Worm (Caenorhabditis elegans) whole organism, young adult: ENCODE results near the gene sqst-2.

Experiments used
- B0261.1 ChIP-seq: sonication (generic microtip); optimal IDR thresholded peaks from 2 replicates; lab custom pipeline; 2016; ENCODE audit warnings: mild to moderate bottlenecking, missing genetic modification characterization, moderate library complexity, missing compliant biosample characterization
- B0336.3 ChIP-seq: fragments of 200-800 bp; sonication (Bioruptor generic); IDR thresholded peaks from 2 replicates; pipeline ENCODE4 v1.3.6; 2022; ENCODE audit warnings: missing genetic modification characterization, missing compliant biosample characterization
- F37B4.10 ChIP-seq: fragments of 200-800 bp; sonication (Bioruptor generic); IDR thresholded peaks from 2 replicates; pipeline ENCODE4 v1.3.6; 2022; ENCODE audit warnings: missing genetic modification characterization, missing compliant biosample characterization
- F52B5.7 ChIP-seq: sonication (generic microtip); optimal IDR thresholded peaks from 2 replicates; lab custom pipeline; 2016; ENCODE audit warnings: mild to moderate bottlenecking, missing genetic modification characterization, missing compliant biosample characterization
- F55B11.4 ChIP-seq: sonication (generic microtip); optimal IDR thresholded peaks from 2 replicates; lab custom pipeline; 2016; ENCODE audit warnings: missing compliant biosample characterization, missing genetic modification characterization, borderline replicate concordance; ENCODE audit not compliant: insufficient read depth
- K11D2.4 ChIP-seq: fragments of 200-800 bp; sonication (Bioruptor generic); IDR thresholded peaks from 2 replicates; pipeline ENCODE4 v1.3.6; 2022; ENCODE audit warnings: missing genetic modification reagents, missing genetic modification characterization, missing compliant biosample characterization
- T07F8.4 ChIP-seq: sonication (generic microtip); optimal IDR thresholded peaks from 2 replicates; lab custom pipeline; 2016; ENCODE audit warnings: mild to moderate bottlenecking, missing genetic modification characterization, moderate library complexity, missing compliant biosample characterization
- T26A5.8 ChIP-seq: sonication (generic microtip); optimal IDR thresholded peaks from 2 replicates; lab custom pipeline; 2016; ENCODE audit warnings: missing genetic modification characterization, missing compliant biosample characterization
- Y53G8AR.9 ChIP-seq: fragments of 200-800 bp; sonication (Bioruptor generic); conservative IDR thresholded peaks from 2 replicates; pipeline ENCODE4 v1.3.6; 2022; ENCODE audit warnings: missing genetic modification reagents, missing genetic modification characterization, missing compliant biosample characterization
- Y67H2A.10 ChIP-seq: fragments of 200-800 bp; sonication (Bioruptor generic); conservative IDR thresholded peaks from 2 replicates; pipeline ENCODE4 v1.3.6; 2022; ENCODE audit warnings: missing genetic modification reagents, missing genetic modification characterization, missing compliant biosample characterization
- Y79H2A.3 ChIP-seq: fragments of 200-800 bp; sonication (Bioruptor generic); conservative IDR thresholded peaks from 2 replicates; pipeline ENCODE4 v1.3.6; 2022; ENCODE audit warnings: missing genetic modification reagents, missing genetic modification characterization, missing compliant biosample characterization
- attf-3 ChIP-seq: fragments of 200-800 bp; sonication (Bioruptor generic); conservative IDR thresholded peaks from 2 replicates; pipeline ENCODE4 v1.3.6; 2022; ENCODE audit warnings: missing genetic modification reagents, missing genetic modification characterization, missing compliant biosample characterization
- bed-1 ChIP-seq: fragments of 200-800 bp; sonication (Bioruptor generic); IDR thresholded peaks from 2 replicates; pipeline ENCODE4 v1.3.6; 2022; ENCODE audit warnings: missing genetic modification reagents, missing genetic modification characterization, missing compliant biosample characterization
- ceh-27 ChIP-seq: fragments of 200-800 bp; sonication (Bioruptor generic); optimal IDR thresholded peaks from 2 replicates; lab custom pipeline; 2018; ENCODE audit warnings: mild to moderate bottlenecking, missing genetic modification characterization, moderate library complexity, missing compliant biosample characterization
- ceh-79 ChIP-seq: sonication (generic microtip); optimal IDR thresholded peaks from 2 replicates; lab custom pipeline; 2017; ENCODE audit warnings: mild to moderate bottlenecking, missing genetic modification characterization, missing compliant biosample characterization
- efl-1 ChIP-seq: fragments of 150-350 bp; optimal IDR thresholded peaks from 2 replicates; lab custom pipeline; 2014; ENCODE audit warnings: missing biosample characterization, missing genetic modification reagents, missing genetic modification characterization
- egl-44 ChIP-seq: fragments of 200-800 bp; sonication (Bioruptor generic); IDR thresholded peaks from 2 replicates; pipeline ENCODE4 v1.3.6; 2022; ENCODE audit warnings: missing genetic modification reagents, missing genetic modification characterization, missing compliant biosample characterization
- ekl-4 ChIP-seq: fragments of 200-800 bp; sonication (Bioruptor generic); IDR thresholded peaks from 2 replicates; pipeline ENCODE4 v1.3.6; 2022; ENCODE audit warnings: missing genetic modification reagents, missing genetic modification characterization, missing compliant biosample characterization
- ets-4 ChIP-seq: fragments of 200-800 bp; sonication (Bioruptor generic); optimal IDR thresholded peaks from 2 replicates; lab custom pipeline; 2018; ENCODE audit warnings: mild to moderate bottlenecking, missing genetic modification characterization, missing compliant biosample characterization
- hsf-1 ChIP-seq: fragments of 200-800 bp; sonication (Bioruptor generic); IDR thresholded peaks from 2 replicates; pipeline ENCODE4 v1.3.6; 2022; ENCODE audit warnings: missing genetic modification reagents, missing genetic modification characterization, missing compliant biosample characterization
- lin-35 ChIP-seq, 3 experiments: fragments of 150-350 bp in 2 of 3; sonication (generic microtip) in 1 of 3; optimal IDR thresholded peaks; 2 replicates each; lab custom pipeline; 2014 to 2018; ENCODE audit warnings: missing biosample characterization in 3 of 3, missing genetic modification characterization in 3 of 3, missing genetic modification reagents in 3 of 3
- lin-54 ChIP-seq: fragments of 200-800 bp; sonication (Bioruptor generic); optimal IDR thresholded peaks from 2 replicates; lab custom pipeline; 2018; ENCODE audit warnings: mild to moderate bottlenecking, missing genetic modification characterization, missing compliant biosample characterization
- lsl-1 ChIP-seq: fragments of 200-800 bp; sonication (Bioruptor generic); optimal IDR thresholded peaks from 2 replicates; lab custom pipeline; 2018; ENCODE audit warnings: mild to moderate bottlenecking, missing genetic modification characterization, moderate library complexity, missing compliant biosample characterization
- lsy-27 ChIP-seq: sonication (generic microtip); optimal IDR thresholded peaks from 2 replicates; lab custom pipeline; 2017; ENCODE audit warnings: missing genetic modification characterization, mild to moderate bottlenecking, missing compliant biosample characterization, antibody characterized with exemption, missing genotype, borderline replicate concordance; ENCODE audit not compliant: insufficient read depth
- madf-6 ChIP-seq: fragments of 200-800 bp; sonication (Bioruptor generic); IDR thresholded peaks from 2 replicates; pipeline ENCODE4 v1.3.6; 2022; ENCODE audit warnings: missing genetic modification reagents, missing genetic modification characterization, missing compliant biosample characterization
- mcd-1 ChIP-seq: fragments of 200-800 bp; sonication (Bioruptor generic); IDR thresholded peaks from 2 replicates; pipeline ENCODE4 v1.3.6; 2022; ENCODE audit warnings: missing genetic modification reagents, missing genetic modification characterization, missing compliant biosample characterization
- mxl-1 ChIP-seq: sonication (generic microtip); optimal IDR thresholded peaks from 2 replicates; lab custom pipeline; 2016; ENCODE audit warnings: missing genetic modification characterization, missing compliant biosample characterization
- nhr-120 ChIP-seq: fragments of 200-800 bp; sonication (Bioruptor generic); IDR thresholded peaks from 2 replicates; pipeline ENCODE4 v1.3.6; 2022; ENCODE audit warnings: missing genetic modification characterization, missing compliant biosample characterization
- nhr-179 ChIP-seq: sonication (generic microtip); optimal IDR thresholded peaks from 2 replicates; lab custom pipeline; 2016; ENCODE audit warnings: mild to moderate bottlenecking, missing genetic modification characterization, missing compliant biosample characterization
- rpc-1 ChIP-seq, 2 experiments: fragments of 150-350 bp in 1 of 2; sonication (generic microtip) in 1 of 2; optimal IDR thresholded peaks; 2 replicates each; lab custom pipeline; 2014 to 2018; ENCODE audit warnings: missing biosample characterization in 1 of 2, missing genetic modification characterization in 1 of 2, missing genetic modification reagents in 1 of 2, missing genotype in 1 of 2
- sea-2 ChIP-seq: fragments of 200-800 bp; sonication (Bioruptor generic); IDR thresholded peaks from 2 replicates; pipeline ENCODE4 v1.3.6; 2022; ENCODE audit warnings: missing genetic modification characterization, missing compliant biosample characterization
- sptf-2 ChIP-seq: fragments of 200-800 bp; sonication (Bioruptor generic); optimal IDR thresholded peaks from 2 replicates; lab custom pipeline; 2018; ENCODE audit warnings: mild to moderate bottlenecking, missing genetic modification characterization, missing compliant biosample characterization
- tbx-9 ChIP-seq: sonication (generic microtip); optimal IDR thresholded peaks from 2 replicates; lab custom pipeline; 2016; ENCODE audit warnings: borderline replicate concordance, missing genetic modification characterization, inconsistent platforms, missing compliant biosample characterization
- xnd-1 ChIP-seq: sonication (generic microtip); optimal IDR thresholded peaks from 2 replicates; lab custom pipeline; 2016; ENCODE audit warnings: missing genotype, missing genetic modification reagents, missing genetic modification characterization, missing compliant biosample characterization
- ztf-25 ChIP-seq: fragments of 200-800 bp; sonication (Bioruptor generic); IDR thresholded peaks from 2 replicates; pipeline ENCODE4 v1.3.6; 2022; ENCODE audit warnings: missing genetic modification reagents, missing genetic modification characterization, missing compliant biosample characterization
- ztf-26 ChIP-seq: sonication (generic microtip); optimal IDR thresholded peaks from 2 replicates; lab custom pipeline; 2017; ENCODE audit warnings: missing genetic modification characterization, missing compliant biosample characterization

Gene sqst-2

ce11 chrIV:7344020-7344419 lies 15.2 kb upstream of the sqst-2 start (continued):
- TF ChIP-seq ets-4 (GFP tag; lab: Kevin White, UChicago) (peak; percentile 2), lin-54 (GFP tag; lab: Kevin White, UChicago) (peak; percentile 28), rpc-1 (optimal IDR thresholded peaks at IDR 0.05; lab: Kevin White, UChicago) (peak; percentile 81), rpc-1 (tag; optimal IDR thresholded peaks at IDR 0.05; lab: Kevin White, UChicago) (peak; percentile 86), madf-6 (GFP tag; lab: Robert Waterston, UW) (peak; percentile 51), ztf-25 (0 out of 2 replicates have a peak, but pooled peaks have one; percentile 56)

ce11 chrIV:7342144-7342543 lies 13.4 kb upstream of the sqst-2 start:
- TF ChIP-seq ztf-26 (tag; lab: Kevin White, UChicago) = no peak
- TF ChIP-seq lsy-27 (tag; lab: Kevin White, UChicago) = no peak
- TF ChIP-seq T26A5.8 = no peak
- TF ChIP-seq Y79H2A.3 (GFP tag; lab: Robert Waterston, UW) = no peak
- no peak for TF ChIP-seq T07F8.4
- TF ChIP-seq sea-2 (GFP tag; lab: Robert Waterston, UW) = no peak
- no peak for TF ChIP-seq hsf-1 (GFP tag; lab: Robert Waterston, UW)
- no peak for TF ChIP-seq B0261.1 (tag; lab: Kevin White, UChicago)
- TF ChIP-seq F37B4.10 = no peak
- TF ChIP-seq xnd-1 (tag; lab: Kevin White, UChicago) = no peak
- TF ChIP-seq mcd-1 = no peak
- TF ChIP-seq F52B5.7 (tag; lab: Kevin White, UChicago) = no peak

- TF ChIP-seq Y53G8AR.9 (GFP tag; lab: Robert Waterston, UW) = no peak
- TF ChIP-seq bed-1 (GFP tag; lab: Robert Waterston, UW) = no peak
Observed at ce11 chrIV:7339095-7339494, 10.3 kb upstream of the sqst-2 start.

- TF ChIP-seq hsf-1 (GFP tag; lab: Robert Waterston, UW) (0 out of 2 replicates have a peak, but pooled peaks have one; percentile 21), ceh-27 (no peak), F37B4.10 (no peak), B0336.3 (no peak), ceh-79 (no peak), lsl-1 (GFP tag; lab: Kevin White, UChicago) (no peak), lin-35 (GFP tag; optimal IDR thresholded peaks at IDR 0.05; lab: Kevin White, UChicago) (no peak), lin-54 (GFP tag; lab: Kevin White, UChicago) (no peak)
Observed at ce11 chrIV:7338042-7338441, 9.3 kb upstream of the sqst-2 start.

- TF ChIP-seq F55B11.4 (tag; lab: Kevin White, UChicago) = no peak
- no peak for TF ChIP-seq B0261.1 (tag; lab: Kevin White, UChicago)
- no peak for TF ChIP-seq mxl-1
- TF ChIP-seq nhr-120 (GFP tag; lab: Robert Waterston, UW) = no peak
- TF ChIP-seq sptf-2 (GFP tag; lab: Kevin White, UChicago) = no peak
- TF ChIP-seq Y67H2A.10 (GFP tag; lab: Robert Waterston, UW) = no peak
- no peak for TF ChIP-seq lsl-1 (GFP tag; lab: Kevin White, UChicago)
- no peak for TF ChIP-seq ztf-25
- TF ChIP-seq tbx-9 = no peak
- no peak for TF ChIP-seq efl-1
- no peak for TF ChIP-seq attf-3
- TF ChIP-seq rpc-1 (optimal IDR thresholded peaks at IDR 0.05; lab: Kevin White, UChicago) = no peak
- TF ChIP-seq rpc-1 (tag; optimal IDR thresholded peaks at IDR 0.05; lab: Kevin White, UChicago) = no peak
- TF ChIP-seq T07F8.4 = no peak
- no peak for TF ChIP-seq nhr-179 (tag; lab: Kevin White, UChicago)
- TF ChIP-seq egl-44 (GFP tag; lab: Robert Waterston, UW) = no peak
- TF ChIP-seq ekl-4 = no peak
- no peak for TF ChIP-seq K11D2.4
Observed at ce11 chrIV:7332695-7333094, 3.9 kb upstream of the sqst-2 start, which contains the start of gene ocr-4. TSS of gene ocr-4 (minus strand) at chrIV:7332795.
